Fruit fly (Drosophila melanogaster): ENCODE data around the gene CG5068.

DNA sequence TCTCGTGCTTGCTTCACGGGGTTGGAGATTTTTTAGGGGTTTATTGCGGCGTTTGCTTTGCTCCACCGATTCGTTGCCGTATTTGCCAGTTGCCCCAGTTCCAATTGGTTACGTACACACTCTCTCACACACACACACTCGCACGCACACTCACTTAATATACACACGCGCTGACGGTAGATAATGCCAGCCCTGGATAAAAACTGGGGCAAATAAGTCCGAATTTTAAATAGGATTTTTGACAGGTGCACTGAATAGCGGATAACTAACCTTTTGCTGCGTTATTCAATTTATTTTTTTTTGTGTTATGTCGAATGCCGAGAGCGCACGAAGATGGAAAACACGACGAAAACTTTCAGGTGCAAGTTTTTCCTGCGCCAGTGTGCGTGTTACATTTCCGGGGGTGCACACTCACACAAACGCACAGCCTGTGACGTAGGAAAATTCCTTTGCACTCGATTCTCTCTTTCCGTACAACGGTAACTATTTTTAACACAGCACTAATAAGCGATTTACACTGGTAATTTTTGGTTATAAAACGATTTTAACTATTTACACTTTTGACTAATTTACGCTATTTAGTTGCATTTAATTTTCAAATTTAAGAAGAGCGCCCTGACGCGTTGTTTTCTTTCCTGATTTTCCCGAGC, 33.8 kb upstream of the CG5068 start:
- TF ChIP-seq CG8478 (optimal IDR thresholded peaks at IDR 0.05) (no peak), CTCF (optimal IDR thresholded peaks at IDR 0.05) (no peak)
